Worm (Caenorhabditis elegans) whole organism, late embryonic: ENCODE results near the gene eor-2.

Experiments
- C38D4.7 ChIP-seq: fragments of 200-800 bp; sonication (Bioruptor generic); optimal IDR thresholded peaks from 2 replicates; lab custom pipeline; 2018; ENCODE audit warnings: mild to moderate bottlenecking, missing genetic modification characterization, moderate library complexity, missing compliant biosample characterization
- F13H6.1 ChIP-seq: sonication (generic microtip); optimal IDR thresholded peaks from 2 replicates; lab custom pipeline; 2016; ENCODE audit warnings: missing genetic modification characterization, missing compliant biosample characterization
- Y22D7AL.16 ChIP-seq: sonication (generic microtip); optimal IDR thresholded peaks from 2 replicates; lab custom pipeline; 2016; ENCODE audit warnings: missing genetic modification characterization, missing compliant biosample characterization
- ahr-1 ChIP-seq: sonication (generic microtip); optimal IDR thresholded peaks from 2 replicates; lab custom pipeline; 2016; ENCODE audit warnings: missing genetic modification characterization, missing compliant biosample characterization
- ceh-14 ChIP-seq: sonication (generic microtip); optimal IDR thresholded peaks from 2 replicates; lab custom pipeline; 2016; ENCODE audit warnings: missing genotype, missing genetic modification characterization, missing compliant biosample characterization
- ceh-18 ChIP-seq: sonication (generic microtip); optimal IDR thresholded peaks from 2 replicates; lab custom pipeline; 2016; ENCODE audit warnings: missing genetic modification characterization, missing compliant biosample characterization
- ceh-19 ChIP-seq: fragments of 200-800 bp; sonication (Bioruptor generic); optimal IDR thresholded peaks from 2 replicates; lab custom pipeline; 2018; ENCODE audit warnings: mild to moderate bottlenecking, missing genetic modification characterization, missing compliant biosample characterization
- ceh-30 ChIP-seq: fragments of 150-350 bp; optimal IDR thresholded peaks from 2 replicates; lab custom pipeline; 2014; ENCODE audit warnings: missing biosample characterization, missing genetic modification characterization
- ceh-31 ChIP-seq: sonication (generic microtip); optimal IDR thresholded peaks from 2 replicates; lab custom pipeline; 2016; ENCODE audit warnings: missing genetic modification characterization, missing compliant biosample characterization
- ceh-34 ChIP-seq: sonication (generic microtip); optimal IDR thresholded peaks from 2 replicates; lab custom pipeline; 2016; ENCODE audit warnings: mild to moderate bottlenecking, missing genetic modification characterization, missing compliant biosample characterization
- ceh-6 ChIP-seq: fragments of 200-800 bp; sonication (Bioruptor generic); optimal IDR thresholded peaks from 2 replicates; lab custom pipeline; 2018; ENCODE audit warnings: mild to moderate bottlenecking, missing genetic modification characterization, missing compliant biosample characterization
- ceh-9 ChIP-seq: sonication (generic microtip); optimal IDR thresholded peaks from 2 replicates; lab custom pipeline; 2016; ENCODE audit warnings: mild to moderate bottlenecking, missing genetic modification characterization, inconsistent platforms, missing compliant biosample characterization
- che-1 ChIP-seq: sonication (generic microtip); optimal IDR thresholded peaks from 2 replicates; lab custom pipeline; 2016; ENCODE audit warnings: mild to moderate bottlenecking, missing genetic modification characterization, missing compliant biosample characterization
- elt-2 ChIP-seq: sonication (generic microtip); optimal IDR thresholded peaks from 2 replicates; lab custom pipeline; 2016; ENCODE audit warnings: missing genetic modification reagents, missing genetic modification characterization, missing compliant biosample characterization
- gmeb-2 ChIP-seq: sonication (generic microtip); optimal IDR thresholded peaks from 2 replicates; lab custom pipeline; 2016; ENCODE audit warnings: missing genetic modification characterization, inconsistent platforms, missing compliant biosample characterization
- hlh-15 ChIP-seq: sonication (generic microtip); optimal IDR thresholded peaks from 2 replicates; lab custom pipeline; 2016; ENCODE audit warnings: missing genetic modification characterization, missing compliant biosample characterization
- hlh-30 ChIP-seq: sonication (generic microtip); optimal IDR thresholded peaks from 2 replicates; lab custom pipeline; 2017; ENCODE audit warnings: antibody characterized with exemption, missing genetic modification characterization, missing compliant biosample characterization; ENCODE audit not compliant: insufficient read depth
- lim-6 ChIP-seq: sonication (generic microtip); optimal IDR thresholded peaks from 2 replicates; lab custom pipeline; 2016; ENCODE audit warnings: missing genetic modification characterization, missing compliant biosample characterization
- mec-3 ChIP-seq: sonication (generic microtip); optimal IDR thresholded peaks from 2 replicates; lab custom pipeline; 2016; ENCODE audit warnings: borderline replicate concordance, missing genetic modification characterization, missing compliant biosample characterization
- nfya-1 ChIP-seq: sonication (generic microtip); optimal IDR thresholded peaks from 2 replicates; lab custom pipeline; 2017; ENCODE audit warnings: missing genetic modification characterization, mild to moderate bottlenecking, missing compliant biosample characterization, antibody characterized with exemption, moderate library complexity
- nhr-232 ChIP-seq: sonication (generic microtip); optimal IDR thresholded peaks from 2 replicates; lab custom pipeline; 2016; ENCODE audit warnings: missing genetic modification characterization, missing compliant biosample characterization
- pag-3 ChIP-seq: sonication (generic microtip); optimal IDR thresholded peaks from 2 replicates; lab custom pipeline; 2016; ENCODE audit warnings: missing compliant biosample characterization, missing genetic modification characterization, borderline replicate concordance
- pax-1 ChIP-seq: fragments of 150-350 bp; optimal IDR thresholded peaks from 2 replicates; lab custom pipeline; 2014; ENCODE audit warnings: missing biosample characterization, missing genetic modification characterization
- pros-1 ChIP-seq: fragments of 150-350 bp; optimal IDR thresholded peaks from 2 replicates; lab custom pipeline; 2014; ENCODE audit warnings: missing biosample characterization, missing genetic modification reagents, missing genetic modification characterization
- ref-2 ChIP-seq: sonication (generic microtip); optimal IDR thresholded peaks from 2 replicates; lab custom pipeline; 2016; ENCODE audit warnings: missing genetic modification characterization, missing compliant biosample characterization
- rnt-1 ChIP-seq: sonication (generic microtip); optimal IDR thresholded peaks from 2 replicates; lab custom pipeline; 2016; ENCODE audit warnings: missing genetic modification characterization, missing compliant biosample characterization
- sdc-2 ChIP-seq: sonication (generic microtip); optimal IDR thresholded peaks from 2 replicates; lab custom pipeline; 2016; ENCODE audit warnings: missing genotype, missing genetic modification characterization, missing compliant biosample characterization
- tbx-2 ChIP-seq: sonication (generic microtip); optimal IDR thresholded peaks from 2 replicates; lab custom pipeline; 2016; ENCODE audit warnings: missing genetic modification characterization, missing compliant biosample characterization
- tbx-7 ChIP-seq: sonication (generic microtip); optimal IDR thresholded peaks from 2 replicates; lab custom pipeline; 2016; ENCODE audit warnings: missing genotype, missing genetic modification characterization, missing compliant biosample characterization
- unc-42 ChIP-seq: sonication (generic microtip); optimal IDR thresholded peaks from 2 replicates; lab custom pipeline; 2016; ENCODE audit warnings: missing genotype, missing genetic modification characterization, missing compliant biosample characterization
- unc-55 ChIP-seq: sonication (generic microtip); optimal IDR thresholded peaks from 2 replicates; lab custom pipeline; 2017; ENCODE audit warnings: missing biosample characterization, missing genetic modification reagents, missing genetic modification characterization

eor-2 gene

DNA sequence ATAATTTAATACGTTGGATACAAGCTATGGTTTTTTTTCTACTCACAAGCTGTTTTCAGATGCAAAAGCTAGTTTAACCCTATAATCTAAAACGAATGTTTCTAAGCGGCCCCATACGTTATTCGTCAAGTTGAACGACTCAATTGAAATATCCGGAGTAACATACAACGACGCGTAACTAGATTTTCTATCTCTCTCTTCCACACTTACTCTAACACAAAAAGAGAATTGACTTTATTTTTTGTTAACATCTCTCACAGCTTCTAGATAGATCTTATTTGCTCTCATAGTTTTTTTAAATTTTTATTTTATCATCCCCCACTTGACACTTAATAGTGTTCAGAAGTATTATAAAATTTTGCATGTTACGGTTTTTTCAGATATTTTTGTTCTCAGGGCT, 9.6 kb upstream of the eor-2 start:
- TF ChIP-seq unc-42 (tag; lab: Kevin White, UChicago), result peak; percentile 94
- TF ChIP-seq tbx-7 (tag; lab: Kevin White, UChicago), result no peak

DNA sequence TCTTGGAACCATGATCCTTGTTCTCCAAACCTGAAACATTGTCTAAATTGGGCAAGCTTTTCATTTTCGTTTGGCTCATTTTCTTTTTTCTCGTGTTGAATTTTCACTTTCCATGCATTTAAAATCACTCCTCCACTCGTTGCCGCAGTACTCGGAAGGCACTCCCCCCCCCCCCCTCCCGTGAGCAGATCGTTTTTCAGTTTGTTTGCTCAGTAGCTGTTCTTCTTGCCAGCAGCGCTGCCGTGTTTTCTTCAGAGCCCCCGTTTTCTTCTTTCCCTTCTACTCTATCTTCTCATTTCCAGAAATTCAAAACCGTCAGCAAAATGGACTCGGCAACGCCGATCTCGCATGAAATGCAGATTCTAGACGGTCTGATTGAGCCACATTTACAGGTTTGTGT, 8.0 kb upstream of the eor-2 start, which contains the start of gene C44H4.8:
C44H4.8 (plus strand) TSS at position 301 of the 400 bp plus-strand sequence.
- TF ChIP-seq lim-6 (tag; lab: Kevin White, UChicago) (no peak), elt-2 (tag; lab: Kevin White, UChicago) (no peak), unc-55 (GFP tag; lab: Kevin White, UChicago) (no peak), ceh-30 (tag; lab: Kevin White, UChicago) (no peak), rnt-1 (no peak)

DNA sequence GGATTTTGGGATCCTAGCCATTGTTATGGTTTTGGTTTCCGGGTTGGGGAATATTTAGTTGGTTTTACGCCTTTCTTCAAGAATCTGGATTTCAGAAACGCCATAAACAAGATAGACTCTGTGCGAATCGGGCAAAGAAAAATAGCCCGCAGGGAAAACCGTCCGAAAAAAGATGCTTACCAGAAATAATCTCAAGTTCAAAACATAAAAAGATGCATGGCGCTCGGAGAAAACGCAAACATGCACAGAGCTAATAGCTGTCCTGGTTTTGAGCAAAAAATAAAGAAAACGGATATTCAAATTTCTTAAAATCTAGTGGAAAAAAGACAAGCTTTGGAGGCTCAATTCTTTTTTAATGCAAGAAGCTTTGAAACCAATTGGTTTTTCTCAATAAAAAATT, 3.6 kb upstream of the eor-2 start, which contains the start of gene C44H4.6:
C44H4.6 (minus strand) TSS at position 101 of the 400 bp plus-strand sequence.
- TF ChIP-seq che-1 (tag; lab: Kevin White, UChicago), result no peak
- TF ChIP-seq tbx-7 (tag; lab: Kevin White, UChicago), result no peak
- no peak for TF ChIP-seq pag-3 (tag; lab: Kevin White, UChicago)

DNA sequence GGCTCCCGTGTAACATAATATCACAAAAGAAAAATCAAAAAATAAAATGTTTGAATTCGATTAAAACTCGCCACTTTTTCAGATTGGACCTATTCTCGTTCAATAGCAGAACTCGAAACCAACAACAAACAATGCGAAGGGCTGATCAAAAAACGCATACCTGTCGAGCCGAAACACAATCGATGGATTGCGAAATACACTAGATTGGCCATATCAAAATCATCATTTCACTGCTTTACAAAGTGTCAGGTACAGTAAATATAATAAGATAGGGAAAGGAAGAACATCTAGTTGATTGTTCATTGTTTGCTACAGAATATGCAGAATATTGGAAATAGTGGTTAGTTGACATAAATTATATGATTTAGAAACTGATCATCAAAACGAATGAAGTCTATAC, 5.0 kb downstream of the eor-2 start:
- TF ChIP-seq mec-3, result no peak
- TF ChIP-seq Y22D7AL.16 (tag; lab: Kevin White, UChicago), result no peak
- TF ChIP-seq ceh-9, result no peak
- TF ChIP-seq hlh-15 (tag; lab: Kevin White, UChicago), result no peak
- no peak for TF ChIP-seq ceh-6 (GFP tag; lab: Kevin White, UChicago)
- no peak for TF ChIP-seq ahr-1 (tag; lab: Kevin White, UChicago)
- TF ChIP-seq, all 69 proteins: peak for 0

DNA sequence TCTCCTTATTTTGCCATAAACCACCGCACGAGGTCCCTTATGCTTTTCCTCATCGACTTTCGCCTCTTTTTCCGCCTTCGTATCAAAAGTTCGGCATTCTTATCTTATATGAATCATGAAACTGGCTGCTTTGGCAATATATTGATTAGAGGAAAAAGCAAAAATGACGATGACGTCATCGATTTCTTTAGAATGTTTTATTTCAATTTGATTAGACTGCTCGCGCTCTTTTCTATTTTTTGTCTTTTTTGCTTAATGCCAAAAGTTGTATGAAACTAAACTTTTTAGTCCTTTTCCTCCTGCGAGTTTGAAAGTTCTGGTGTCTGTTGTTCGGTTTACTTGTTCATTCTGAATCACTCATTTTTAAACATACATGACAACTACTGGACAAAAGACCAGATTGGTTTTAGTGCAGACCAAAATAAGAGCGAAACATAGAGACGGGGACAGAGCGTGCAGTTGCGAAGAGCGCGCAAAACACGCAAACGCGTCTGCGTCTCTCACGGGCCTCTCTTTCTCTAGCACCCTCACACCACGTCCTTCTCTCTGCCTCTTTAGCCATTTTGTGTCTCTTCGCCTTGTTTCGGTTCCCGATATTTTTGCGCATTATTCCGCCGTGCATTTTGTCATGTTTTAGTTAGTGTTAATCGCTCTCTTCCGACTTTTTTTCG, 7.4 kb downstream of the eor-2 start:
- TF ChIP-seq hlh-30, result peak; percentile 21
- peak; percentile 43 for TF ChIP-seq ref-2
- peak; percentile 75 for TF ChIP-seq ceh-31 (tag; lab: Kevin White, UChicago)
- TF ChIP-seq nfya-1 (tag; lab: Kevin White, UChicago), result peak; percentile 45
- TF ChIP-seq che-1 (tag; lab: Kevin White, UChicago), result no peak
- TF ChIP-seq sdc-2, result peak; percentile 18
- peak; percentile 57 for TF ChIP-seq tbx-2 (tag; lab: Kevin White, UChicago)
- TF ChIP-seq Y22D7AL.16 (tag; lab: Kevin White, UChicago), result no peak
- peak; percentile 1 for TF ChIP-seq pros-1
- TF ChIP-seq F13H6.1, result no peak
- no peak for TF ChIP-seq C38D4.7 (GFP tag; lab: Kevin White, UChicago)
- peak; percentile 61 for TF ChIP-seq ceh-18 (tag; lab: Kevin White, UChicago)
- TF ChIP-seq ceh-34, result peak; percentile 31
- TF ChIP-seq unc-55 (GFP tag; lab: Kevin White, UChicago), result peak; percentile 57

DNA sequence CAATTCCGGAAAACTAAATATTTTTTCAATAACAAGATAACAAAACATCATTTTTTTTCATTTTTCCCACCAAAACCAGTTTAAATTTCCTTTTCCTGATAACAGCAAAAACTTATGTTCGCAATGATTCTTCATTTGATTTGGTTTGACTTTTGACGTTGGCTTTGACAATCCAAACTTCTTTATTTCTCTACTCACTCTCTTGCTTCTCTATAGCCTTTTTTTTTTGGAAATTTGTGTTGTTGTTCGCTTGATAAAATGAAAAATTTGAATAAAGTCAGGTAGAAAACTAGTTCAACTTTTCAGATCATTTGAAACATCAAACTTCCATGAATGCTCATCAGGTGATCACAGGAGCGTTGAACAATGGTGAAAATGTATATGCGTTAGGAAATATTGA, 8.3 kb downstream of the eor-2 start, which contains the start of gene rbc-1:
rbc-1 (plus strand) TSS at position 301 of the 400 bp plus-strand sequence.
- no peak for TF ChIP-seq pax-1
- TF ChIP-seq ceh-14 (tag; lab: Kevin White, UChicago), result no peak
- no peak for TF ChIP-seq gmeb-2 (tag; lab: Kevin White, UChicago)
- no peak for TF ChIP-seq nhr-232 (tag; lab: Kevin White, UChicago)
- no peak for TF ChIP-seq ceh-19 (GFP tag; lab: Kevin White, UChicago)
